Worm (Caenorhabditis elegans): Measurements from ENCODE around the gene pqn-13.

pqn-13 gene

ce11 chrV:5712189-5712588 lies 36.3 kb upstream of the pqn-13 start:
- TF ChIP-seq nhr-76 (tag; optimal IDR thresholded peaks at IDR 0.05) (no peak), flh-1 (GFP tag; optimal IDR thresholded peaks at IDR 0.05) (no peak), ceh-43 (GFP tag; optimal IDR thresholded peaks at IDR 0.05) (no peak), lin-32 (GFP tag; optimal IDR thresholded peaks at IDR 0.05) (no peak), mep-1 (tag; optimal IDR thresholded peaks at IDR 0.05) (no peak), mls-2 (tag; optimal IDR thresholded peaks at IDR 0.05) (no peak), nhr-2 (tag; optimal IDR thresholded peaks at IDR 0.05) (no peak), nhr-28 (tag; optimal IDR thresholded peaks at IDR 0.05) (no peak), sptf-1 (tag; optimal IDR thresholded peaks at IDR 0.05) (no peak), cnd-1 (tag; optimal IDR thresholded peaks at IDR 0.05) (no peak), zip-8 (tag; optimal IDR thresholded peaks at IDR 0.05) (no peak), nhr-237 (tag; optimal IDR thresholded peaks at IDR 0.05) (no peak), nhr-12 (tag; optimal IDR thresholded peaks at IDR 0.05) (no peak), ceh-83 (GFP tag; optimal IDR thresholded peaks at IDR 0.05) (no peak), pha-4 (tag; optimal IDR thresholded peaks at IDR 0.05) (no peak), tbx-8 (GFP tag; optimal IDR thresholded peaks at IDR 0.05) (no peak), ces-1 (GFP tag; optimal IDR thresholded peaks at IDR 0.05) (no peak)

ce11 chrV:5708331-5708730 lies 32.4 kb upstream of the pqn-13 start:
- no peak for TF ChIP-seq M03D4.4 (tag; optimal IDR thresholded peaks at IDR 0.05)
- peak; percentile 78 for TF ChIP-seq ces-1 (GFP tag; optimal IDR thresholded peaks at IDR 0.05)

ce11 chrV:5705510-5705909 lies 29.6 kb upstream of the pqn-13 start, which contains the start of gene peli-1:
Gene peli-1 (plus strand): TSS chrV:5705810.
- no peak for TF ChIP-seq unc-62 (GFP tag; optimal IDR thresholded peaks at IDR 0.05)
- no peak for TF ChIP-seq elt-1 (tag; optimal IDR thresholded peaks at IDR 0.05; ENCODE audit: borderline replicate concordance, insufficient read depth)
- no peak for TF ChIP-seq lsy-2 (tag; optimal IDR thresholded peaks at IDR 0.05)
- TF ChIP-seq tbx-8 (GFP tag; optimal IDR thresholded peaks at IDR 0.05): no peak
- no peak for TF ChIP-seq unc-39 (tag; optimal IDR thresholded peaks at IDR 0.05)
- TF ChIP-seq ceh-83 (GFP tag; optimal IDR thresholded peaks at IDR 0.05): no peak

DNA sequence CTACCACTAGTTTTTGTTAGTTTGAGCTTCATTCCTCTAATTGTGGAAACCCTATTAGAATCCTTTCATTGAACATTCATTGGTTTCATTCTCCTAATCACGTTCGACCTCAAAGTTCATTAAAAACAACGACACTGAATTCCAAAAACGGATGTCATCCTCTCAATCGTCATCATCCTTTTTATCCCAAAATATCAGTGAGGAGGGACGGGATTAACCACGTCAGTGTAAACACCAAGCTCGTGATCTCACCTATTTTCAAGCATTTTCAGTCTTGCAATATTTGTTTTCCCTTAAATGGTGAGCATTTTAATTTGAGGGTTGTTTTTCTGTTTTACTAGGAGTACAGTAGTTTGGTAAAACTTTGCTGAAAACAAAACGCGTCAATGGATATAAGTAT lies 28.6 kb upstream of the pqn-13 start:
- TF ChIP-seq ces-1 (GFP tag; optimal IDR thresholded peaks at IDR 0.05) (no peak), ztf-11 (tag; optimal IDR thresholded peaks at IDR 0.05) (no peak), ceh-39 (tag; optimal IDR thresholded peaks at IDR 0.05) (no peak), lin-13 (tag; optimal IDR thresholded peaks at IDR 0.05) (no peak), mep-1 (tag; optimal IDR thresholded peaks at IDR 0.05) (no peak), M03D4.4 (tag; optimal IDR thresholded peaks at IDR 0.05) (no peak), elt-1 (tag; optimal IDR thresholded peaks at IDR 0.05; ENCODE audit: borderline replicate concordance, insufficient read depth) (no peak), nhr-2 (tag; optimal IDR thresholded peaks at IDR 0.05) (no peak)

DNA sequence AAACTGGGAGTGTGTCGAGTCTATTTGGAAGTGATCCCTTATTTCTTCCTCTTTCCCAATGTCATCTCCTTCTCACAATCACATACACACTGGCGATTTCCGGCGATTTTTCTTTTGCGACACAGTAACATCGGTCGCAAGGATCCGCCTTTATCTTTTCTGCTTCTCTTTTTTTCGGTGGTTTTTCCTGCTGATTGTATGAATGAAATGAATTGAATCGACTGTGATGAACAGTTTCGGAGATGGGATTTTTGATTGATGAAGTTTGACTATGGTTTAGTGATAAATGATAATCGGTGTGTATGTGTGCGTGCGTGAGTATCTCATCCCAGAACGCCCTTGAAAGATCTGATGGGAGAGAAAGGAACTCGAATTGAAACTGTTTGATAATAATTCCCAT lies 25.2 kb upstream of the pqn-13 start:
- TF ChIP-seq mls-2 (tag; optimal IDR thresholded peaks at IDR 0.05): no peak
- TF ChIP-seq ces-1 (GFP tag; optimal IDR thresholded peaks at IDR 0.05): no peak
- TF ChIP-seq blmp-1 (tag; optimal IDR thresholded peaks at IDR 0.05): no peak
- TF ChIP-seq ceh-83 (GFP tag; optimal IDR thresholded peaks at IDR 0.05): no peak
- TF ChIP-seq elt-1 (tag; optimal IDR thresholded peaks at IDR 0.05; ENCODE audit: borderline replicate concordance, insufficient read depth): no peak
- no peak for TF ChIP-seq sptf-1 (tag; optimal IDR thresholded peaks at IDR 0.05)
- TF ChIP-seq lin-13 (tag; optimal IDR thresholded peaks at IDR 0.05): no peak

DNA sequence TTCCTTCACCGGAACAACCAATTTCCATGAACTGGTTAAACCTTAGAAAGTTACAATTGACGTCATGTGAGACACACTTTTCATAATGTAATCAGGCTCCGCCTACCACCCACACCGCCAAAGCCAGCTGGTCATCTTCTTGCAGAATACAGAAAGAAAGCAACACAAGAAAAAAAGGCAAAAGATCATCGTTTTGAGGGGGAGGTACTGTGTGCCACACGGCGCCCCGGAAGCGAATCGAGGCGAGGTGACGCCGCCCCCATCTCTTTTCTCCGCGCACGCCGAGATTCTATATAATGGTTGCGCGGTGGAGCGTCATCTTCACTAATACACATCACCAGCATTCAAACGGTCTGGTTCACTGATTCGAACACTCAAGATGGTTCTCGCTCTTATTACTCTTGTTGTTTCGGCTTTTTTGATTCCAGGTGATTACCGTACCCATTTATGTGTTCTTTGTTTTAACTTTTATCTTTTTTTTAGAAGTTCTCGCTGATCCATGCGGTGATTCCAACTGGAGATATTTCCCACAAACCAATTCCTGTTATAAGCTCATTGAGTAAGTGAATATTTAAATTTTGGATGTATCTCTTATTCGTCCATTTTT lies 24.0 kb upstream of the pqn-13 start, which contains the start of gene clec-1:
TSS of gene clec-1 (plus strand) at position 320 of the 607 bp plus-strand sequence.
- no peak for TF ChIP-seq ces-1 (GFP tag; optimal IDR thresholded peaks at IDR 0.05)
- TF ChIP-seq zip-8 (tag; optimal IDR thresholded peaks at IDR 0.05): no peak
- no peak for TF ChIP-seq unc-120 (tag; optimal IDR thresholded peaks at IDR 0.05; ENCODE audit: poor library complexity, severe bottlenecking)
- no peak for TF ChIP-seq sem-2 (GFP tag; optimal IDR thresholded peaks at IDR 0.05)
- TF ChIP-seq unc-62 (GFP tag; optimal IDR thresholded peaks at IDR 0.05): no peak
- TF ChIP-seq ceh-39 (tag; optimal IDR thresholded peaks at IDR 0.05): no peak
- no peak for TF ChIP-seq tbx-8 (GFP tag; optimal IDR thresholded peaks at IDR 0.05)
- TF ChIP-seq M03D4.4 (tag; optimal IDR thresholded peaks at IDR 0.05): no peak

Measured in whole organism, mixed stage, embryonic.